Worm (Caenorhabditis elegans): Measurements from ENCODE around the gene eif-1.

The eif-1 gene

DNA sequence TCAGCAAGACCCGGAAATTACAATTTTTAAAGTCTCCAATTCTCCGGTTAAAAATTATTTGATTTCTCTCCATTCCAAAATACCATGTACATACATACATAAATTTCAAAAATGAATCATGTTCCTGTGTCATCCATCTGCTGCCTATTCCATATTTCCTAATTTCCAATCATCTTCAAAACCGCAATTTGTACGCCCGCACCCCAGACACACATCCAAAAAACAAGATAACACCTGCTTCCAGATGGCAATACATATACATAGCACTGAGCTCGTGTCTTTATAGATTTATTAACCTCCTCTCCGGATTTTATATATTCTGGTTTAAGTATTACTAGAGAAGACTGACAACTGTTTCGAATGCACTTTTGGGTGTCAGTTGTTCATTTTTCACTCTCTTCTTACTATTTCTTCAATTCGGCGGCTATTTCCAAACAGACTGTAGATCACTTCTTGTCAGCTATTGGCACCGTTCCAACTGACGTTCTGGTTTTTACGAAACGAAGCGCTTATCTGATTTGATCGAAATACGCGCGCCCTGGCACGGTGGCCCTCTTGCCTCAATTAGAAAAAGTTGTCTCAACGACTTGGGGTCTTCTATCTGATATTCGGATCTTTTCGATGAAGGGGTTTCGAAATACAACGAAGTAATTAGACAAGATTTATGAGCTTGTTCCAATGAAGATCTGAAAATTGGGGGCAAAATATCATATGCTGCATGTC is 11.5 kb downstream of the eif-1 start:
- TF ChIP-seq elt-1 (tag; optimal IDR thresholded peaks at IDR 0.05) (peak; percentile 16), nhr-12 (tag; optimal IDR thresholded peaks at IDR 0.05) (no peak), ceh-16 (tag; optimal IDR thresholded peaks at IDR 0.05) (peak; percentile 90)

DNA sequence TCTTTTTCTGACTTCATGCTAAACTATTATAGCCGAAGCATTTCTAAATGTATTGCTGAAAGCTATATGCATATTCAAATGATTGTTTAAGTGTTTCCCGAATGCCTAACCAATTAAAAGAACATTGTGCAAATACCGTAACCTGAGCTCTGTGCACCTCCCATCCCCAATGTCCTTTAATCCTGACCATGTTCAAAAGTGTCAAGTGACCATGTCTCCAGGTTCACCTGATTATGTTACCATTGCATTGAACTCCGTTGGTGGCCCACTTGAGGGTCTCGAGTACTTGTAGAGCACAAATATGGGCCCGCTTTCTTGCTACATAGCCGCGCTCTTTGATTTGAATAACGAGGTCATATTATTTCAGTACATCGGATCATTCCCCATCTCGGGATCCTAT is 18.1 kb downstream of the eif-1 start:
- TF ChIP-seq ZK546.5 (tag; optimal IDR thresholded peaks at IDR 0.05) (no peak), nhr-11 (tag; optimal IDR thresholded peaks at IDR 0.05) (no peak), snpc-4 (tag; optimal IDR thresholded peaks at IDR 0.05) (no peak), peb-1 (tag; optimal IDR thresholded peaks at IDR 0.05) (no peak), nhr-25 (tag; optimal IDR thresholded peaks at IDR 0.05) (no peak), lsy-2 (tag; optimal IDR thresholded peaks at IDR 0.05) (no peak), alr-1 (tag; optimal IDR thresholded peaks at IDR 0.05) (no peak), nhr-129 (tag; optimal IDR thresholded peaks at IDR 0.05) (no peak)

DNA sequence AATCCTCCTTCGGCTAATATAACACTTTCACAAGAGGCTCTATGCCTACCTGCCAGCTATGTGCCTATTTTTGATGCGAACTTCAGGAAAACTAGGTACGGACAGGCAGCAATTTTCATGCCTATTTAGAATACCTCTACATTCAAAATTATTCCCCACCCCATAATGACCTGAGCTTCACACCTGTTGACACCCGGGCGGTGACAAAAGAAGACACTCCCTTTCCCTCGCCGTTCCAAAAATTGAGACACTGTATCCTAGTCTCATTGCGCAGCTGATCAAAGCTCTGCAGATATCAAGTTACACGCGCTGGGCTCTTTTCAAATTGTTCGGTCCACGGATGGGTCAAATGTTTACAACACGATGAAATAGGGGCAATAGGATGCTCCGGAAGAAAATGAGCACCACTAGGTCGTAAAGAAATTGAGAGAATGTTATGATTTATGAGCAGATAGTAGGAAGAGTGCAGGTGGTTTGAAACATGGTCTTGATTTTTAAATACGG is 18.9 kb downstream of the eif-1 start:
- no peak for TF ChIP-seq F13H6.1 (tag; optimal IDR thresholded peaks at IDR 0.05)
- no peak for TF ChIP-seq unc-55 (GFP tag; optimal IDR thresholded peaks at IDR 0.05)
- no peak for TF ChIP-seq dmd-4 (tag; optimal IDR thresholded peaks at IDR 0.05)
- no peak for TF ChIP-seq blmp-1 (tag; optimal IDR thresholded peaks at IDR 0.05; ENCODE audit: insufficient read depth)
- no peak for TF ChIP-seq peb-1 (tag; optimal IDR thresholded peaks at IDR 0.05)
- no peak for TF ChIP-seq sma-9 (GFP tag; optimal IDR thresholded peaks at IDR 0.05)
- no peak for TF ChIP-seq sma-9 (tag; optimal IDR thresholded peaks at IDR 0.05)
- TF ChIP-seq mbf-1 (tag; optimal IDR thresholded peaks at IDR 0.05): no peak
- no peak for TF ChIP-seq aly-2 (tag; optimal IDR thresholded peaks at IDR 0.05)
- TF ChIP-seq elt-1 (tag; optimal IDR thresholded peaks at IDR 0.05): no peak
- no peak for TF ChIP-seq nhr-21 (tag; optimal IDR thresholded peaks at IDR 0.05)
- TF ChIP-seq mab-5 (tag; optimal IDR thresholded peaks at IDR 0.05): no peak
- TF ChIP-seq nhr-23 (tag; optimal IDR thresholded peaks at IDR 0.05): no peak
- TF ChIP-seq sem-4 (tag; optimal IDR thresholded peaks at IDR 0.05): no peak
- no peak for TF ChIP-seq ceh-16 (tag; optimal IDR thresholded peaks at IDR 0.05)
- TF ChIP-seq zag-1 (tag; optimal IDR thresholded peaks at IDR 0.05): no peak
- TF ChIP-seq nhr-237 (tag; optimal IDR thresholded peaks at IDR 0.05): no peak
- no peak for TF ChIP-seq sma-3 (GFP tag; optimal IDR thresholded peaks at IDR 0.05)
- no peak for TF ChIP-seq nhr-77 (tag; optimal IDR thresholded peaks at IDR 0.05)

ce11 chrII:4968863-4969262 is 24.5 kb downstream of the eif-1 start, which contains the start of gene shc-2:
shc-2 (plus strand) TSS chrII:4969163.
- TF ChIP-seq sma-9 (GFP tag; optimal IDR thresholded peaks at IDR 0.05): no peak
- TF ChIP-seq sma-9 (tag; optimal IDR thresholded peaks at IDR 0.05): no peak
- TF ChIP-seq ama-1 (optimal IDR thresholded peaks at IDR 0.05): no peak
- no peak for TF ChIP-seq crh-2 (tag; optimal IDR thresholded peaks at IDR 0.05)
- no peak for TF ChIP-seq ztf-11 (tag; optimal IDR thresholded peaks at IDR 0.05)
- no peak for TF ChIP-seq gmeb-1 (tag; optimal IDR thresholded peaks at IDR 0.05)
- TF ChIP-seq ztf-1 (GFP tag; conservative IDR thresholded peaks at IDR 0.05): no peak
- TF ChIP-seq nhr-25 (tag; optimal IDR thresholded peaks at IDR 0.05): no peak
- TF ChIP-seq ZK546.5 (tag; optimal IDR thresholded peaks at IDR 0.05): no peak
- no peak for TF ChIP-seq Y55F3AM.14 (GFP tag; optimal IDR thresholded peaks at IDR 0.05)
- TF ChIP-seq lin-39 (tag; optimal IDR thresholded peaks at IDR 0.05): no peak
- TF ChIP-seq sma-3 (GFP tag; optimal IDR thresholded peaks at IDR 0.05): no peak
- TF ChIP-seq nhr-12 (tag; optimal IDR thresholded peaks at IDR 0.05): no peak
- TF ChIP-seq F13H6.1 (tag; optimal IDR thresholded peaks at IDR 0.05): no peak
- no peak for TF ChIP-seq unc-55 (GFP tag; optimal IDR thresholded peaks at IDR 0.05)
- TF ChIP-seq snpc-4 (tag; optimal IDR thresholded peaks at IDR 0.05): no peak
- TF ChIP-seq nhr-23 (tag; optimal IDR thresholded peaks at IDR 0.05): no peak
- TF ChIP-seq ztf-4 (tag; optimal IDR thresholded peaks at IDR 0.05): no peak
- TF ChIP-seq nhr-77 (tag; optimal IDR thresholded peaks at IDR 0.05): no peak

DNA sequence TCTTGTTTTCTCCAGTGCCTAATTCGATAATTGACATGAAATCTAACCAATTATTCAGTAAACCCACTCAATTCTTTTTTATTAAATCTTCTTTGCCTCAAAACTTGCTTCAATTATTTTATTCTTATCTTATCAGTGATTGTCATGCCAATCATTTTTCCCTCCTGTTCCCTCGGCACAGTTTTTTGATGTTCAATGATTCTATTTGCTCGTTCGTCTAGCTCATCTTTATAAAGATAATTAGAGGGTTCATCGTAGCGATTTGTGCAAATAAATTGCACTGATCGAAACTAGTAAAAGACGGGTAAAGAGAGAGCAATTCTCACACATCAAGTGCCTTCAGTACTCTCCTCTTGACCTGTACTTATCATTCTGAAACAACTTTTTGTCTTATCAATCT is 25.7 kb downstream of the eif-1 start:
- TF ChIP-seq fos-1 (tag; optimal IDR thresholded peaks at IDR 0.05) (peak; percentile 26), mdl-1 (tag; optimal IDR thresholded peaks at IDR 0.05) (no peak), F13H6.1 (tag; optimal IDR thresholded peaks at IDR 0.05) (no peak), ZK546.5 (tag; optimal IDR thresholded peaks at IDR 0.05) (no peak), zag-1 (tag; optimal IDR thresholded peaks at IDR 0.05) (no peak), lin-39 (tag; optimal IDR thresholded peaks at IDR 0.05) (no peak), blmp-1 (tag; optimal IDR thresholded peaks at IDR 0.05; ENCODE audit: insufficient read depth) (no peak), Y55F3AM.14 (GFP tag; optimal IDR thresholded peaks at IDR 0.05) (no peak)
